Worm (Caenorhabditis elegans): ENCODE measurements around the gene Y55F3BR.6.

- TF ChIP-seq lin-13 (tag; optimal IDR thresholded peaks at IDR 0.05): no peak
- no peak for TF ChIP-seq pha-4 (tag; optimal IDR thresholded peaks at IDR 0.05)
- TF ChIP-seq unc-62 (GFP tag; optimal IDR thresholded peaks at IDR 0.05): no peak
- no peak for TF ChIP-seq hlh-1 (tag; optimal IDR thresholded peaks at IDR 0.05)
- no peak for TF ChIP-seq nhr-12 (tag; optimal IDR thresholded peaks at IDR 0.05)
- no peak for TF ChIP-seq sptf-1 (tag; optimal IDR thresholded peaks at IDR 0.05)
These were observed 10.0 kb downstream of the Y55F3BR.6 start, which contains the start of the genes madf-1 and Y55F3BR.10 for ce11 chrIV:831796-832486.

Measured in whole organism, mixed stage, embryonic.